Fruit fly (Drosophila melanogaster) whole organism, pupa: ENCODE results near the gene Rtel1.

Experiments used
- CG10348 ChIP-seq: fragments of 200-800 bp; sonication (Bioruptor generic); IDR thresholded peaks from 2 replicates; pipeline ENCODE4 v1.3.6; 2022; ENCODE audit warnings: missing biosample characterization, missing genetic modification characterization
- CG12605 ChIP-seq: fragments of 200-800 bp; sonication (Bioruptor generic); IDR thresholded peaks from 2 replicates; pipeline ENCODE4 v1.3.6; 2022; ENCODE audit warnings: missing biosample characterization, missing genetic modification characterization
- CG13204 ChIP-seq: fragments of 200-800 bp; sonication (Bioruptor generic); optimal IDR thresholded peaks from 2 replicates; lab custom pipeline; 2018; ENCODE audit warnings: missing biosample characterization, mild to moderate bottlenecking, missing genetic modification characterization, moderate library complexity
- CG14655 ChIP-seq: fragments of 200-800 bp; sonication (Bioruptor generic); optimal IDR thresholded peaks from 3 replicates; lab custom pipeline; 2017; ENCODE audit warnings: mild to moderate bottlenecking, missing biosample characterization, missing genetic modification reagents, missing genetic modification characterization
- CG15710 ChIP-seq: fragments of 200-800 bp; sonication (Bioruptor generic); optimal IDR thresholded peaks from 2 replicates; lab custom pipeline; 2018; ENCODE audit warnings: missing biosample characterization, mild to moderate bottlenecking, missing genetic modification characterization, moderate library complexity
- CG17806 ChIP-seq: fragments of 200-800 bp; sonication (Bioruptor generic); optimal IDR thresholded peaks from 2 replicates; lab custom pipeline; 2018; ENCODE audit warnings: missing biosample characterization, mild to moderate bottlenecking, missing genetic modification characterization, moderate library complexity
- CG32121 ChIP-seq: fragments of 200-800 bp; sonication (Bioruptor generic); IDR thresholded peaks from 2 replicates; pipeline ENCODE4 v1.3.6; 2022; ENCODE audit warnings: missing biosample characterization, missing genetic modification characterization
- CG34367 ChIP-seq: fragments of 200-800 bp; sonication (Bioruptor generic); optimal IDR thresholded peaks from 2 replicates; lab custom pipeline; 2018; ENCODE audit warnings: missing biosample characterization, mild to moderate bottlenecking, missing genetic modification characterization
- CG4496 ChIP-seq: fragments of 200-800 bp; sonication (Bioruptor generic); IDR thresholded peaks from 3 replicates; pipeline ENCODE4 v1.3.6; 2022; ENCODE audit warnings: missing biosample characterization, missing genetic modification characterization
- CG8159 ChIP-seq: fragments of 200-800 bp; sonication (Bioruptor generic); optimal IDR thresholded peaks from 3 replicates; lab custom pipeline; 2018; ENCODE audit warnings: missing biosample characterization, mild to moderate bottlenecking, missing genetic modification characterization, moderate library complexity
- CG8301 ChIP-seq: fragments of 200-800 bp; sonication (Bioruptor generic); optimal IDR thresholded peaks from 2 replicates; lab custom pipeline; 2018; ENCODE audit warnings: missing biosample characterization, mild to moderate bottlenecking, missing genetic modification characterization
- CG9948 ChIP-seq: fragments of 200-800 bp; sonication (Bioruptor generic); optimal IDR thresholded peaks from 2 replicates; lab custom pipeline; 2018; ENCODE audit warnings: missing biosample characterization, mild to moderate bottlenecking, missing genetic modification characterization, moderate library complexity
- D1 ChIP-seq: fragments of 200-800 bp; sonication (Bioruptor generic); optimal IDR thresholded peaks from 2 replicates; lab custom pipeline; 2018; ENCODE audit warnings: missing biosample characterization, mild to moderate bottlenecking, missing genetic modification characterization, moderate library complexity
- EcR ChIP-seq: fragments of 200-800 bp; sonication (Bioruptor generic); optimal IDR thresholded peaks from 3 replicates; lab custom pipeline; 2019; ENCODE audit warnings: missing biosample characterization, missing genetic modification characterization, mild to moderate bottlenecking, moderate library complexity, missing genetic modification reagents
- Ets98B ChIP-seq: fragments of 200-800 bp; sonication (Bioruptor generic); IDR thresholded peaks from 2 replicates; pipeline ENCODE4 v1.3.6; 2022; ENCODE audit warnings: missing biosample characterization, missing genetic modification characterization
- Pif1A ChIP-seq: fragments of 200-800 bp; sonication (Bioruptor generic); optimal IDR thresholded peaks from 3 replicates; lab custom pipeline; 2016; ENCODE audit warnings: missing biosample characterization, missing genetic modification characterization
- Pif1B ChIP-seq: fragments of 200-800 bp; sonication (Bioruptor generic); optimal IDR thresholded peaks from 3 replicates; lab custom pipeline; 2016; ENCODE audit warnings: missing biosample characterization, missing genetic modification characterization
- Snoo ChIP-seq: fragments of 200-800 bp; sonication (Bioruptor generic); optimal IDR thresholded peaks from 3 replicates; lab custom pipeline; 2017; ENCODE audit warnings: missing biosample characterization, mild to moderate bottlenecking, missing genetic modification characterization, inconsistent platforms
- fd96Ca ChIP-seq: fragments of 200-800 bp; sonication (Bioruptor generic); IDR thresholded peaks from 3 replicates; pipeline ENCODE4 v1.3.6; 2022; ENCODE audit warnings: missing biosample characterization, missing genetic modification characterization
- gl ChIP-seq: fragments of 200-800 bp; sonication (Bioruptor generic); optimal IDR thresholded peaks from 2 replicates; lab custom pipeline; 2018; ENCODE audit warnings: missing biosample characterization, mild to moderate bottlenecking, missing genetic modification characterization
- rn ChIP-seq: fragments of 200-800 bp; sonication (Bioruptor generic); IDR thresholded peaks from 2 replicates; pipeline ENCODE4 v1.3.6; 2022; ENCODE audit warnings: missing biosample characterization, missing genetic modification characterization

Rtel1 gene

DNA sequence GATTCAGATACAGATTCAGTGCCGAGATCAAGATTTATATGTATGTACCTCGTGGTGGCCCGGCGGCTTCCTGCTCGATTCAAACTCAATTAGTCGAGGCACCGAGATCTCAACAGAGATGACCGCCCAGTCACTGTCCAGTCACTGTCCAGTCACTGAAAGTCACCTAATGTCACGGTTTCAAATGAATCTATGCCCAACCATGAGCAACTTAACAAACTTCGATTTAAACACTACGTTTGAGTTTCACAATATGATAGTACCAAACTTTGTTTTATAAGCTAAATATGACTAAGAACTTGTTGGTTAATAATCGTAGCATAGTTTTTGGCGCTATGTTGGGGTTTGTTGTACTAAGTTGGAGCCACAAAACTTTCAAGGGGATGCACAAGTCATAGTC is 42.5 kb upstream of the Rtel1 start:
- TF ChIP-seq EcR (GFP tag; lab: Kevin White, UChicago) = no peak
- no peak for TF ChIP-seq Snoo (tag; lab: Kevin White, UChicago)
- no peak for TF ChIP-seq CG10348 (GFP tag; lab: Robert Waterston, UW)

DNA sequence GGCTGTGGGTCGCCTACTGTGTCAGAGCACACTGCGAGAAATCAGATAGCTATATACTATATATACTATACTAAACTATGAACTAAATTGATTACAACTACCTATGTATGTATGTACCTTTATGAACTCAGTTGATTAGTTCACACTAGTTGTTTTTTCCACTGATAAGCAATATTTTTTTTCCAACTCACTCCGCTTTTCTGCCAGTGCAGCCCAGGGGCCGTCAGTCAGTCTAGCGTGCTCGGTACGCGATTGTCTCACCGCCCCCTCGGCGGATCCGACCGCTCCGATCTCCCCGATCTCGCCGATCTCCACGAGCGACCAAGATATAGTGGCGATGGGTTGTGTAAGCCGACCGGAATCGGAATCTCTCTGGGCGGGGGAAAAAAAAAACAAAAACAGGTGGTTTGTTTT is 41.6 kb upstream of the Rtel1 start:
- TF ChIP-seq CG34367 (tag; lab: Kevin White, UChicago) (peak; percentile 45), fd96Ca (GFP tag; lab: Robert Waterston, UW) (peak; percentile 97), CG9948 (tag; lab: Kevin White, UChicago) (peak; percentile 62), CG8301 (tag; lab: Kevin White, UChicago) (peak; percentile 86), rn (peak; percentile 86), CG4496 (peak; percentile 97), EcR (GFP tag; lab: Kevin White, UChicago) (no peak), CG10348 (GFP tag; lab: Robert Waterston, UW) (peak; percentile 53), CG15710 (peak; percentile 62), CG14655 (GFP tag; lab: Kevin White, UChicago) (peak; percentile 85), Ets98B (GFP tag; lab: Robert Waterston, UW) (peak; percentile 95), CG13204 (no peak), gl (tag; lab: Kevin White, UChicago) (peak; percentile 57), CG32121 (GFP tag; lab: Robert Waterston, UW) (peak; percentile 94), CG8159 (tag; lab: Kevin White, UChicago) (peak; percentile 81), Pif1A (GFP tag; lab: Kevin White, UChicago) (peak; percentile 71), CG17806 (tag; lab: Kevin White, UChicago) (peak; percentile 65), CG12605 (peak; percentile 87), Snoo (tag; lab: Kevin White, UChicago) (no peak), Pif1B (peak; percentile 63), D1 (tag; lab: Kevin White, UChicago) (no peak)

DNA sequence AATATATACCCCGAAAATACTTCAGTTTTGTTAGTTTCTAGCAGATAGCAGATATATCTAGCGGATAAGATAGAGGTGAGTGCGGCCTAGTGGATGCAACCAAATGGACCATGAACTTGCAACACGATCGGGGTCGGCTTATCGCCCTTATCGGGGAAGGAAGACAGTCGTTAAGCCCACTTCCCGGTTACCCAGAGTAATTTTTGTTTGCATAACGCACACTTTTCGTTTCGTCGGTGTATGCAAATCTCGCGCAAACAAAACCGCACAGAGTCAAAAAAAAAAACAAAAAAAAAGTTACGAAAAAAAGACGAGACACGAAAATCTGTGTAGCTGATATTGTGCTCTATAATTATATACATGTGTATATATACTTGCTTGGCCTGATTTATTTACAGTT is 34.6 kb upstream of the Rtel1 start:
- TF ChIP-seq gl (tag; lab: Kevin White, UChicago) (no peak), CG13204 (no peak), CG32121 (GFP tag; lab: Robert Waterston, UW) (no peak), fd96Ca (GFP tag; lab: Robert Waterston, UW) (no peak)
- TF ChIP-seq, all 21 proteins: peak for 0

DNA sequence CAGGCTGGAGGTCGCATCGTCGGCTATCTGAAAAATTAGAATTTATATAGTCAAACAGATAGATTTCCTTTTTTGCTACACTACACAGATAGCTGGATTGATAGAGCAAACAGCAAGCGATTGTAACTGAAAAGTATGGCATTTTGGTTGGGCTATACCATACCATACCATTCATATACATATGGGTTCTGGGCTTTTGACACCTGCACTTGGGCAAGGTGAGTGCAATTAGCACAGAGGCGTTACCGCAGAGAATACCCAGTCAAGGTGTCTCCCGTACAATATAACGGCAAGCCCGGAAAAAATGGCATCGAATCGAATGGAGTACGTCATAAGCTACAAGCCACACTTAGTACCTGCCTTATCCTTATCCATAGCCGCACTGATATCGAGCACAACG is 32.8 kb upstream of the Rtel1 start:
- no peak for TF ChIP-seq rn
- no peak for TF ChIP-seq CG8301 (tag; lab: Kevin White, UChicago)

DNA sequence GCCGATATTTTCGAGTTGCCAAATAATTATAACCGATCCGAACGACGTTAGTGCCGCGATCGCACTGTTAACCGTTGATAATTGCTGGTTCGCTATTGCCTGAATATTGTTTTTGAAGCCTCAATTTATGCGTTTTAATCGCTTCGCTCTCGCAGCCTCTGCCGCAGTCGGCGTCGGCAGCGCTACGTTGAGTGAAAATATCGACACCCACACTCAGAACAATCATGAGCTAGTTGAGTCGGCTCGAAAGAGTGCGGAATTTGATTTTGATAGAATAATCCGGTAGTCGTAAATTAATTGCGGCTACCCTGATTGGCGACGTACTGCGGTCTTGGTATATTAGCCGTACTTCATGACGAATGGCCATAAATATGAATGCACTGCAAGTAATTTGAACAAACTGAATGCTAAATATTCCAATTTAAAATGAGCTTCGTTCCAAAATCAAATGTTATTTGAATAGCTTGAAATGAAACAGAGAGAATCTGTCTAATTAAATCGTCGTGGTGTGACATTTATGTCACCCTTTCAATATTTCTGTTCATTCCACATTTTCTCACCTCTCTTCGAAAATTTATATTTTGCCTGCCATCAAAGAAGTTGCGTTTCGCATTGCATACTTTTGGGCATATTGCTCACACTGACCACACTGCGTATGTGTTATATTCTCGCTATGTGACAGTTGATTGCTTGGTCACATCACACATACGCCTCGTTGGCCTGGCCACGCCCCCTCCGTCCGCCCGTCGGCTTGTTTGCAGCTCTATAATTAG is 31.9 kb upstream of the Rtel1 start:
- TF ChIP-seq EcR (GFP tag; lab: Kevin White, UChicago) = no peak
- TF ChIP-seq gl (tag; lab: Kevin White, UChicago) = no peak
- TF ChIP-seq Ets98B (GFP tag; lab: Robert Waterston, UW) = no peak
- TF ChIP-seq D1 (tag; lab: Kevin White, UChicago) = no peak
- TF ChIP-seq CG34367 (tag; lab: Kevin White, UChicago) = no peak
- TF ChIP-seq rn = no peak
- peak; percentile 73 for TF ChIP-seq CG4496

dm6 chrX:5717741-5718475 is 29.6 kb upstream of the Rtel1 start, which contains the start of gene CG33080:
TSS of gene CG33080 (minus strand) at chrX:5717778.
- TF ChIP-seq CG13204 (peak; percentile 21), CG32121 (GFP tag; lab: Robert Waterston, UW) (no peak)
- TF ChIP-seq, all 21 proteins: peak for 1

dm6 chrX:5718476-5719012 is 29.0 kb upstream of the Rtel1 start:
- TF ChIP-seq Pif1B = peak; percentile 7
- peak; percentile 45; the same call in 1 of the 2 replicates for TF ChIP-seq CG12605
- TF ChIP-seq CG15710 = peak; percentile 19
- TF ChIP-seq CG32121 (GFP tag; lab: Robert Waterston, UW) = peak; percentile 50; the same call in 1 of the 2 replicates
- peak; percentile 68 for TF ChIP-seq Ets98B (GFP tag; lab: Robert Waterston, UW)
- no peak for TF ChIP-seq D1 (tag; lab: Kevin White, UChicago)
- 0 out of 3 replicates have a peak, but pooled peaks have one; percentile 35 for TF ChIP-seq CG4496
- no peak for TF ChIP-seq CG10348 (GFP tag; lab: Robert Waterston, UW)
- TF ChIP-seq, all 21 proteins: peak for 6
